Worm (Caenorhabditis elegans) whole organism, L4 larva: Measurements from ENCODE around the gene pud-3.

Experiments used
- Y48G9A.11 ChIP-seq: fragments of 200-800 bp; sonication (Bioruptor generic); IDR thresholded peaks from 2 replicates; pipeline ENCODE4 v1.3.6; 2022; ENCODE audit warnings: missing genetic modification reagents, missing genetic modification characterization, missing compliant biosample characterization
- aha-1 ChIP-seq: fragments of 150-350 bp; peaks from one replicate; lab custom pipeline; 2014; ENCODE audit warnings: missing biosample characterization, missing genetic modification characterization
- ama-1 ChIP-seq: fragments of 150-350 bp; optimal IDR thresholded peaks from 2 replicates; lab custom pipeline; 2014; ENCODE audit warnings: inconsistent platforms, mixed read lengths
- arid-1 ChIP-seq: fragments of 200-800 bp; sonication (Bioruptor generic); conservative IDR thresholded peaks from 2 replicates; pipeline ENCODE4 v1.3.6; 2022; ENCODE audit warnings: missing genetic modification reagents, missing genetic modification characterization, missing compliant biosample characterization
- attf-4 ChIP-seq: sonication (generic microtip); optimal IDR thresholded peaks from 3 replicates; lab custom pipeline; 2017; ENCODE audit warnings: missing biosample characterization, missing genetic modification characterization
- ceh-28 ChIP-seq: fragments of 150-350 bp; optimal IDR thresholded peaks from 2 replicates; lab custom pipeline; 2014; ENCODE audit warnings: missing biosample characterization, missing genetic modification reagents, missing genetic modification characterization
- daf-12 ChIP-seq: fragments of 150-350 bp; optimal IDR thresholded peaks from 2 replicates; lab custom pipeline; 2014; ENCODE audit warnings: missing biosample characterization, missing genetic modification reagents, missing genetic modification characterization
- dmd-6 ChIP-seq: fragments of 200-800 bp; sonication (Bioruptor generic); IDR thresholded peaks from 2 replicates; pipeline ENCODE4 v1.3.6; 2022; ENCODE audit warnings: missing genetic modification reagents, missing genetic modification characterization, missing compliant biosample characterization
- dve-1 ChIP-seq: sonication (generic microtip); optimal IDR thresholded peaks from 2 replicates; lab custom pipeline; 2017; ENCODE audit warnings: antibody characterized with exemption, mild to moderate bottlenecking, missing genetic modification characterization, missing compliant biosample characterization; ENCODE audit not compliant: insufficient read depth
- egl-43 ChIP-seq: fragments of 200-800 bp; sonication (Bioruptor generic); IDR thresholded peaks from 2 replicates; pipeline ENCODE4 v1.3.6; 2022; ENCODE audit warnings: missing genetic modification reagents, missing genetic modification characterization, missing compliant biosample characterization
- hlh-11 ChIP-seq: fragments of 200-800 bp; sonication (Bioruptor generic); optimal IDR thresholded peaks from 2 replicates; lab custom pipeline; 2018; ENCODE audit warnings: mild to moderate bottlenecking, missing genetic modification characterization, missing compliant biosample characterization
- hlh-30 ChIP-seq: sonication (generic microtip); optimal IDR thresholded peaks from 2 replicates; lab custom pipeline; 2017; ENCODE audit warnings: antibody characterized with exemption, mild to moderate bottlenecking, missing genetic modification characterization, missing compliant biosample characterization; ENCODE audit not compliant: insufficient read depth
- lin-13 ChIP-seq: fragments of 150-350 bp; optimal IDR thresholded peaks from 2 replicates; lab custom pipeline; 2014; ENCODE audit warnings: missing biosample characterization, missing genetic modification reagents, missing genetic modification characterization
- mdl-1 ChIP-seq, 2 experiments: fragments of 150-350 bp in 1 of 2; sonication (generic microtip) in 1 of 2; optimal IDR thresholded peaks; 2 replicates each; lab custom pipeline; 2014 to 2017; ENCODE audit warnings: missing biosample characterization in 2 of 2, missing genetic modification characterization in 2 of 2
- mes-2 ChIP-seq: sonication (generic microtip); optimal IDR thresholded peaks from 2 replicates; lab custom pipeline; 2016; ENCODE audit warnings: missing genotype, mild to moderate bottlenecking, missing genetic modification characterization, missing compliant biosample characterization; ENCODE audit not compliant: poor library complexity, severe bottlenecking
- nhr-10 ChIP-seq: fragments of 150-350 bp; optimal IDR thresholded peaks from 2 replicates; lab custom pipeline; 2014; ENCODE audit warnings: missing biosample characterization, missing genetic modification characterization
- nhr-28 ChIP-seq: fragments of 150-350 bp; optimal IDR thresholded peaks from 2 replicates; lab custom pipeline; 2014; ENCODE audit warnings: missing biosample characterization, missing genetic modification characterization
- nhr-48 ChIP-seq: sonication (generic microtip); optimal IDR thresholded peaks from 2 replicates; lab custom pipeline; 2016; ENCODE audit warnings: mild to moderate bottlenecking, missing genetic modification characterization, missing compliant biosample characterization
- spr-1 ChIP-seq: sonication (generic microtip); optimal IDR thresholded peaks from 2 replicates; lab custom pipeline; 2016; ENCODE audit warnings: mild to moderate bottlenecking, missing genetic modification characterization, missing compliant biosample characterization
- tag-97 ChIP-seq: fragments of 200-800 bp; sonication (Bioruptor generic); IDR thresholded peaks from 2 replicates; pipeline ENCODE4 v1.3.6; 2022; ENCODE audit warnings: missing genetic modification characterization, missing compliant biosample characterization
- unc-62 ChIP-seq, 3 experiments: fragments of 150-350 bp in 1 of 3; sonication (generic microtip); optimal IDR thresholded peaks in 2 of 3; peaks in 1 of 3; 1 replicate in 1 of 3; 2 replicates in 2 of 3; lab custom pipeline; 2014 to 2017; ENCODE audit warnings: missing biosample characterization in 3 of 3, missing genetic modification characterization in 3 of 3, missing genetic modification reagents in 3 of 3, missing genotype in 1 of 3

pud-3 gene

DNA sequence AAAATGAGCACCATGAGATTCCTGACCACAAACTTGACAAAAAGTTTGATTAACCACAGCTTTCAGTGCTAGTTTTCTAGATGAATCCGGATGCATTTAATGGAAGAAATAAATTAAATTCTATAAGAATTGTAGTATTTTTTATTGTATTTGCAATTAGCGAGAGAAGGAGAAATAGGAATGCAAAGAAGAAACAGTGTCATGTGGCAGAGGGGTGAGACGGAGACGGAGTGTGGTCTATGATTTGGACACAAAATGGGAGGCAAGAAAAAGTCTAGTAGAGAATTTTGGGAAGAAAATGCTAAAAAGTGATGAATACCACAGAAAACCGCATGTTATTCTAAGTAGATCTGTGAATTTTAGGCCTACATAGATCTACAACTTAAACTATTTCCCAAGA, 46.9 kb downstream of the pud-3 start, which contains the start of gene nhr-59 (continued):
- TF ChIP-seq dmd-6 (GFP tag; lab: Robert Waterston, UW) (peak; percentile 26; the same call in 1 of the 2 replicates), daf-12 (no peak), aha-1 (tag; lab: Kevin White, UChicago) (peak; percentile 23), nhr-10 (no peak), nhr-28 (tag; lab: Kevin White, UChicago) (peak; percentile 88), hlh-11 (tag; lab: Kevin White, UChicago) (peak; percentile 42), ceh-28 (tag; lab: Kevin White, UChicago) (no peak), nhr-48 (tag; lab: Kevin White, UChicago) (no peak), unc-62 (GFP tag; optimal IDR thresholded peaks at IDR 0.05 in 1 of 2; lab: Kevin White, UChicago) (no peak), unc-62 (tag; optimal IDR thresholded peaks at IDR 0.05; lab: Kevin White, UChicago) (no peak), spr-1 (no peak), mes-2 (tag; lab: Kevin White, UChicago) (peak; percentile 7), mdl-1 (tag; optimal IDR thresholded peaks at IDR 0.05; lab: Kevin White, UChicago) (peak in 1 of 2 experiments; percentile 9), tag-97 (GFP tag; lab: Robert Waterston, UW) (no peak), ama-1 (lab: Kevin White, UChicago) (no peak)

ce11 chrV:2277260-2277659, 47.7 kb downstream of the pud-3 start:
- TF ChIP-seq Y48G9A.11 (GFP tag; lab: Robert Waterston, UW) (0 out of 2 replicates have a peak, but pooled peaks have one; percentile 43), dve-1 (peak; percentile 3), egl-43 (GFP tag; lab: Robert Waterston, UW) (no peak), attf-4 (tag; lab: Kevin White, UChicago) (no peak), arid-1 (no peak), lin-13 (GFP tag; lab: Kevin White, UChicago) (peak; percentile 26), hlh-30 (tag; lab: Kevin White, UChicago) (peak; percentile 34)
